Worm (Caenorhabditis elegans): ENCODE results near the gene allo-1.
A peak's percentile ranks its signal among the peaks of the same experiment; 100 is the strongest.

The allo-1 gene

DNA sequence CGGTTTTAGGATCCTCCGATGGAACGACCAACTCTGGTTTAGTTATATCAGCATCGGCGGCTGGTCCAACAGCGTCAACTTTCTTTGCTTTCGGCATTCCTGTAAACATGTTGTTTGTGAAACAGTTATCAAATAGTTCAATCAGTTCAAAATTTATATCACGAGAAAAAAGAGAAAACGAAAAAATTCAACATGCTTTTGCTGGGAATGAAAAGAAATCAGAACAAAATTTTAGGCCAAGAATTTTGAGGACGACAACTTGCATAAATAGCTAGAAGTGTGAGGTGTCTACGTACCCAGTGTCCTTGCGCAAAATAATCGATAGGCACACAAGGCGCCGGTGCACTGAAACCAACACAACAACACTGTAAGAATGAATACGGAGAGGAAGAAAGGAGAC is 16.5 kb downstream of the allo-1 start, which contains the start of gene K08C7.4:
Gene K08C7.4 (minus strand): TSS at position 101 of the 400 bp plus-strand sequence.
- TF ChIP-seq efl-3 (GFP tag; optimal IDR thresholded peaks at IDR 0.05) (no peak), ceh-82 (tag; optimal IDR thresholded peaks at IDR 0.05) (no peak), lin-35 (GFP tag; optimal IDR thresholded peaks at IDR 0.05) (no peak), pax-3 (tag; optimal IDR thresholded peaks at IDR 0.05) (no peak), fkh-8 (tag; optimal IDR thresholded peaks at IDR 0.05) (no peak), nhr-76 (tag; optimal IDR thresholded peaks at IDR 0.05) (no peak), nhr-47 (tag; optimal IDR thresholded peaks at IDR 0.05) (no peak), nhr-85 (tag) (no peak), fos-1 (tag; optimal IDR thresholded peaks at IDR 0.05) (no peak), fkh-10 (GFP tag; optimal IDR thresholded peaks at IDR 0.05) (no peak)

DNA sequence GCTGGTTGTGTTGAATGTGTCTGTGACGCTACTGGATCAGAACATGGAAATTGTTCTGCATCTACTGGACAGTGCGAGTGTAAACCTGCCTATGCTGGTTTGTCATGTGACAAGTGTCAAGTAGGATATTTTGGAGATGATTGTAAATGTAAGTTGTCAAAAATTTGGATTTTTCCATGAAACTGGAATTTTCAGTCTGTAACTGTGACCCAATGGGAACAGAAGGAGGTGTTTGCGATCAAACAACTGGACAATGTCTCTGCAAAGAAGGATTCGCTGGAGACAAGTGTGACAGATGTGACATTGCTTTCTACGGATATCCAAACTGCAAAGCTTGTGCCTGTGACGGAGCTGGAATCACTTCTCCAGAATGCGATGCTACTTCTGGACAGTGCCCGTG is 28.3 kb downstream of the allo-1 start:
- TF ChIP-seq C16A3.4 (tag; optimal IDR thresholded peaks at IDR 0.05) (no peak), jun-1 (tag; optimal IDR thresholded peaks at IDR 0.05) (no peak), fos-1 (tag; optimal IDR thresholded peaks at IDR 0.05) (no peak), nhr-71 (tag; optimal IDR thresholded peaks at IDR 0.05) (no peak), hpl-2 (GFP tag; optimal IDR thresholded peaks at IDR 0.05) (no peak), unc-86 (tag; optimal IDR thresholded peaks at IDR 0.05) (no peak), tlp-1 (tag; optimal IDR thresholded peaks at IDR 0.05) (no peak), ztf-4 (tag; optimal IDR thresholded peaks at IDR 0.05) (no peak), mdl-1 (tag; optimal IDR thresholded peaks at IDR 0.05) (no peak), skn-1 (tag; optimal IDR thresholded peaks at IDR 0.05) (no peak), nhr-237 (tag; optimal IDR thresholded peaks at IDR 0.05) (no peak), ceh-8 (GFP tag; optimal IDR thresholded peaks at IDR 0.05) (no peak), C34B4.2 (tag; optimal IDR thresholded peaks at IDR 0.05) (no peak), lsy-2 (tag; optimal IDR thresholded peaks at IDR 0.05) (no peak), fkh-4 (tag; optimal IDR thresholded peaks at IDR 0.05; ENCODE audit: borderline replicate concordance) (no peak)

DNA sequence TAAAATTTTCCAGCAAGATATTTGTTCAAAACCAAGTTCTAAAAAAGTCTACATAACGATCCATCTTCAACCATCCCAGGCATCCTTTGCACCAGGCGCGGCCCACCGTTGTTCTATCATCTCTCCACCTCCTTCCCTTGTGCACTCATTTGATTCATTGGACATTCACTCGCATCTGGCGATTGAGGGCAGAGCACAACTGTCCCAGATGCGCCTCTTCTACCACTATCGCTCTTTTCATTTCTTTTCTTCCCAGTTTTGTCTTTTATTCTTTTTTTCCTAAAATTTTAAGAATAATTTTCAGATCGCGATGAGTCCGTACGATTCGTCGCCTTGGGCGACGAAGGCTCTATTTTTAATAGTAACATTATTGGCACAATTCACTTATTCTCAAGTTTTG is 30.3 kb downstream of the allo-1 start, which contains the start of gene epi-1:
Gene epi-1 (plus strand): TSS at position 301 of the 400 bp plus-strand sequence.
- TF ChIP-seq lsy-2 (tag; optimal IDR thresholded peaks at IDR 0.05) (no peak), grh-1 (GFP tag; IDR thresholded peaks at IDR 0.05) (no peak), rnt-1 (tag; optimal IDR thresholded peaks at IDR 0.05) (peak; percentile 11), dsc-1 (tag; optimal IDR thresholded peaks at IDR 0.05) (no peak), pax-3 (tag; optimal IDR thresholded peaks at IDR 0.05) (no peak)

DNA sequence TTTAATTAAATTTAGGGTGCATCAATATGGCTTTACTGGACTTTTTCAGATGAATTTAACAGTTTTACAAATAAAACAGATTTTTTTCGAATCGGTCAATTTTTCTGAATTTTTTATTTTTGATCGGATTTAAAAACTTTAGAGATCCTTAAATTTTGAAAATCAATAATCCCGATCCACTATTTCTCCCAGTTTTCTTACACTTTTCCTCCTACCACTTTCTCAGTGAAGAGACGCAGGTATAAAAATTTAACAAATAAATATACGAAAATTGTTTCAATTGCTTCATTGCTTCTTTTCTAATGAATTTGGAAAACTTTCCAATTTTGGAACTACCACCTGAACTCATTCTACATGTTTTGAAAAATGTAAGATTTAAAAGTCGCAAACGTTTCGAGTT is 32.7 kb downstream of the allo-1 start, which contains the start of gene K08C7.7:
Gene K08C7.7 (plus strand): TSS at position 301 of the 400 bp plus-strand sequence.
- TF ChIP-seq lin-15B (tag; optimal IDR thresholded peaks at IDR 0.05) (no peak), ceh-82 (tag; optimal IDR thresholded peaks at IDR 0.05) (no peak), alr-1 (tag; optimal IDR thresholded peaks at IDR 0.05; ENCODE audit: borderline replicate concordance) (no peak), ces-1 (GFP tag; optimal IDR thresholded peaks at IDR 0.05) (no peak), nhr-19 (GFP tag; conservative IDR thresholded peaks at IDR 0.05) (no peak)

DNA sequence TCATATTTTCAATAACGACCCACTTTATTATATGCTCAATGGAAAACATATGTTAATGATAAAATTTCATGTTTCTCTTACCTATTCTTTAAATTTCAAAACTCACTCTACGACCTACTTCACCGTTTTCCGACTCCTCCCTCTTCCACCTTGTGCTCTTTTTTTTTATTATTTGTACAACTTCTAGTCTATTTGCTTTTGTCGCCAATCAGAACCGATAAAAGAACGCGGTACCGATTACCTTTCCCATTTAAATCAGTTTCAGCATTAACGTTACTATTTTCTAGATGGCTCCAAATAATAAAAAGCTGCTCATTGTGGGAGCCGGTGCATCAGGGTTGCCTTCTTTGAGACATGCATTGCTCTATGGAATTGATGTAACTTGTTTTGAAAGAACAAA is 35.1 kb downstream of the allo-1 start, which contains the start of gene fmo-1:
Gene fmo-1 (plus strand): TSS at position 98 of the 400 bp plus-strand sequence.
- peak; percentile 23 for TF ChIP-seq elt-2 (tag; optimal IDR thresholded peaks at IDR 0.05)
- TF ChIP-seq mab-9 (GFP tag; IDR thresholded peaks at IDR 0.05), result no peak
- no peak for TF ChIP-seq lin-39 (tag; optimal IDR thresholded peaks at IDR 0.05)

Data from whole organism, L1 larva.